Worm (Caenorhabditis elegans) whole organism, midembryonic: ENCODE measurements around the gene F56H9.6.

Experiments
- T22C8.4 ChIP-seq: fragments of 200-800 bp; sonication (Bioruptor generic); IDR thresholded peaks from 2 replicates; pipeline ENCODE4 v1.3.6; 2022; ENCODE audit warnings: missing genetic modification characterization, missing compliant biosample characterization
- cog-1 ChIP-seq: sonication (generic microtip); optimal IDR thresholded peaks from 2 replicates; lab custom pipeline; 2016; ENCODE audit warnings: missing genetic modification characterization, missing compliant biosample characterization
- tab-1 ChIP-seq: fragments of 200-800 bp; sonication (Bioruptor generic); IDR thresholded peaks from 2 replicates; pipeline ENCODE4 v1.3.6; 2022; ENCODE audit warnings: missing genetic modification characterization, missing compliant biosample characterization
- ztf-23 ChIP-seq: fragments of 200-800 bp; sonication (Bioruptor generic); IDR thresholded peaks from 2 replicates; pipeline ENCODE4 v1.3.6; 2022; ENCODE audit warnings: missing genetic modification reagents, missing genetic modification characterization, missing compliant biosample characterization

- TF ChIP-seq T22C8.4 (GFP tag; lab: Robert Waterston, UW) (no peak), cog-1 (no peak), ztf-23 (GFP tag; lab: Robert Waterston, UW) (no peak), tab-1 (GFP tag; lab: Robert Waterston, UW) (no peak)
Observed at ce11 chrV:12608857-12609256, 20.8 kb downstream of the F56H9.6 start, which contains the start of gene ZC116.5.
